Fruit fly (Drosophila melanogaster): ENCODE measurements around the gene sov.

sov gene

DNA sequence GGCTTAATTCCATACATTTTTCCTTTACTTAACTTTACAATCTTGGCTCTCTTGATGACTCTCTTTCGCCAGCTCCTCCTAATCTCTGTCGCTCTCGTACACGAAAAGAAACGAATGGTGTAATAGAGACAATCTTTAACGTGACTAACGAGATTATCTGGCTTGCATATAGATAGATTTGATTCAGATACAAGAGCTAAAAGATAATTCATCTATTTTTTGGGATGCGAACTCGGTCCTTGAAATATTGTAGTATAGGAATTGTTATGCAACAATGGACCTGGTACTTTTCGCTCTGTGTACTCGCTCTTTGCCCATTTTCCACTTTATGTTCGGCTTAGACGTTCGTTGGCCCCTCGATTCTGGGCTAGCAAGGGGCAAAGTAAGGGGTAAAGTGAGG lies 44.8 kb upstream of the sov start (continued):
- TF ChIP-seq CG10654 (GFP tag; optimal IDR thresholded peaks at IDR 0.05), result peak; percentile 64
- TF ChIP-seq CG1792 (GFP tag; optimal IDR thresholded peaks at IDR 0.05), result peak; percentile 50
- no peak for TF ChIP-seq sna (GFP tag; IDR thresholded peaks at IDR 0.05; ENCODE audit: partially characterized antibody)
- TF ChIP-seq CG7987 (GFP tag; optimal IDR thresholded peaks at IDR 0.05), result peak; percentile 47
- no peak for TF ChIP-seq cad (GFP tag; optimal IDR thresholded peaks at IDR 0.05)
- 0 out of 2 replicates have a peak, but pooled peaks have one; percentile 12 for TF ChIP-seq Oaz (GFP tag; IDR thresholded peaks at IDR 0.05)
- TF ChIP-seq HLHmδ (GFP tag; optimal IDR thresholded peaks at IDR 0.05), result no peak
- peak; percentile 74 for TF ChIP-seq CG18619 (GFP tag; optimal IDR thresholded peaks at IDR 0.05)
- peak; percentile 78 to 85 for TF ChIP-seq dpn (GFP tag; optimal IDR thresholded peaks at IDR 0.05)
- TF ChIP-seq CG16863 (GFP tag; optimal IDR thresholded peaks at IDR 0.05), result peak; percentile 82
- no peak for TF ChIP-seq CG17612 (GFP tag; IDR thresholded peaks at IDR 0.05)
- peak; percentile 70 for TF ChIP-seq CG8089 (GFP tag; optimal IDR thresholded peaks at IDR 0.05)
- peak; percentile 71; the same call in 1 of the 3 replicates for TF ChIP-seq gce (GFP tag; IDR thresholded peaks at IDR 0.05)
- TF ChIP-seq dmrt99B (tag; optimal IDR thresholded peaks at IDR 0.05), result peak; percentile 87
- TF ChIP-seq CG11504 (tag; optimal IDR thresholded peaks at IDR 0.05), result peak; percentile 87
- peak; percentile 41 for TF ChIP-seq CG12236 (GFP tag; optimal IDR thresholded peaks at IDR 0.05)
- peak; percentile 76 for TF ChIP-seq tx (GFP tag; optimal IDR thresholded peaks at IDR 0.05)
- TF ChIP-seq CG10321 (GFP tag; IDR thresholded peaks at IDR 0.05), result no peak
- peak; percentile 80 for TF ChIP-seq ci (GFP tag; IDR thresholded peaks at IDR 0.05)
- TF ChIP-seq Neu2 (GFP tag; optimal IDR thresholded peaks at IDR 0.05; ENCODE audit: borderline replicate concordance), result no peak
- peak; percentile 96 for TF ChIP-seq sens (GFP tag)
- no peak for TF ChIP-seq Taf1 (GFP tag; IDR thresholded peaks at IDR 0.05)
- TF ChIP-seq CoRest (tag; optimal IDR thresholded peaks at IDR 0.05), result peak; percentile 81
- no peak for TF ChIP-seq CG15479 (GFP tag; optimal IDR thresholded peaks at IDR 0.05)
- no peak for TF ChIP-seq usp (GFP tag; optimal IDR thresholded peaks at IDR 0.05)
- no peak for TF ChIP-seq HLH4C (GFP tag; IDR thresholded peaks at IDR 0.05; ENCODE audit: partially characterized antibody)
- TF ChIP-seq CG11247 (GFP tag; IDR thresholded peaks at IDR 0.05), result peak; percentile 62
- TF ChIP-seq Dref (GFP tag; IDR thresholded peaks at IDR 0.05), result no peak
- TF ChIP-seq psq (GFP tag; optimal IDR thresholded peaks at IDR 0.05), result peak; percentile 12
- TF ChIP-seq crp (GFP tag; optimal IDR thresholded peaks at IDR 0.05), result no peak
- TF ChIP-seq Mes4 (GFP tag; optimal IDR thresholded peaks at IDR 0.05), result peak; percentile 52
- no peak for TF ChIP-seq br (optimal IDR thresholded peaks at IDR 0.05)
- peak; percentile 66 for TF ChIP-seq CG18476 (GFP tag; optimal IDR thresholded peaks at IDR 0.05)
- TF ChIP-seq odd (GFP tag; optimal IDR thresholded peaks at IDR 0.05), result peak; percentile 63
- no peak for TF ChIP-seq pfk (GFP tag; optimal IDR thresholded peaks at IDR 0.05)
- TF ChIP-seq CG10431 (GFP tag; optimal IDR thresholded peaks at IDR 0.05), result no peak
- peak; percentile 61 for TF ChIP-seq E2f2 (GFP tag; IDR thresholded peaks at IDR 0.05)
- no peak for TF ChIP-seq Tbp (GFP tag; optimal IDR thresholded peaks at IDR 0.05)
- no peak for TF ChIP-seq pzg (GFP tag; optimal IDR thresholded peaks at IDR 0.05)
- peak; percentile 76 for TF ChIP-seq CG17361 (GFP tag; IDR thresholded peaks at IDR 0.05)
- peak; percentile 73 for TF ChIP-seq CG9609 (GFP tag; optimal IDR thresholded peaks at IDR 0.05)
- TF ChIP-seq luna (GFP tag; optimal IDR thresholded peaks at IDR 0.05), result peak; percentile 35
- peak; percentile 12 for TF ChIP-seq chn (GFP tag; optimal IDR thresholded peaks at IDR 0.05)
- TF ChIP-seq sim (GFP tag; IDR thresholded peaks at IDR 0.05), result 0 out of 2 replicates have a peak, but pooled peaks have one; percentile 9
- peak; percentile 64 for TF ChIP-seq CG3847 (GFP tag; IDR thresholded peaks at IDR 0.05)
- TF ChIP-seq CkIIα-i1 (GFP tag; IDR thresholded peaks at IDR 0.05), result no peak
- TF ChIP-seq GATAe (GFP tag; conservative IDR thresholded peaks at IDR 0.05), result no peak
- TF ChIP-seq corto (GFP tag; optimal IDR thresholded peaks at IDR 0.05), result peak; percentile 45
- TF ChIP-seq Abd-B (GFP tag; optimal IDR thresholded peaks at IDR 0.05), result peak; percentile 70
- no peak for TF ChIP-seq sc (optimal IDR thresholded peaks at IDR 0.05)
- peak; percentile 59 for TF ChIP-seq sc (GFP tag; optimal IDR thresholded peaks at IDR 0.05)
- peak; percentile 81 for TF ChIP-seq Meics (GFP tag; optimal IDR thresholded peaks at IDR 0.05)
